Worm (Caenorhabditis elegans): ENCODE measurements around the gene T09F5.1.
A peak's percentile ranks its signal among the peaks of the same experiment; 100 is the strongest.

DNA sequence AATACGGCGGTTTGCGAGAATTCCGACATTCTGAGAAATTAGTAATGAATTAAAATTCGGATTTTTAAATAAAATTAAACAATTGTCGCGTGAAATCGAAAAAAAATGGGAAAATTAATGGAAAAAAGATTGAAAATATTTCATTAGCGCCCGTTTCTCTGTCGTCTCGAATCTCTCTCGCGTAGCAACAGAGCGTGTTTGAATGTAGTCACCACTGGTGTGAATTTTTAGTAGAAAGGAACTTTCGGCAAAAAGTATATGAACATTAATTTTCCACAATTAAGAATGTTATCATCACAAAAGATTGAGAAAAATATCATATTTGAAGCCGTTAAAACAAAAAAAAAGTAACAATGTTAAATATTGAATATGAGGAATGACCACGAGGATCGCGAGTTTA is 12.1 kb upstream of the T09F5.1 start, which contains the start of gene aipl-1:
- TF ChIP-seq mab-5 (tag; optimal IDR thresholded peaks at IDR 0.05): no peak
- no peak for TF ChIP-seq nhr-2 (tag; optimal IDR thresholded peaks at IDR 0.05)
- TF ChIP-seq mep-1 (tag; optimal IDR thresholded peaks at IDR 0.05): peak; percentile 80
